Fruit fly (Drosophila melanogaster) whole organism, wandering third instar larva: Measurements from ENCODE around the gene CG14207.

ENCODE experiments used
- CG32264 ChIP-seq: fragments of 200-800 bp; sonication (Bioruptor generic); optimal IDR thresholded peaks from 2 replicates; lab custom pipeline; 2016; ENCODE audit warnings: missing biosample characterization, missing genetic modification characterization
- CG9705 ChIP-seq: fragments of 200-800 bp; sonication (Bioruptor generic); optimal IDR thresholded peaks from 2 replicates; lab custom pipeline; 2018; ENCODE audit warnings: missing biosample characterization, mild to moderate bottlenecking, missing genetic modification characterization
- CrebA ChIP-seq: fragments of 200-800 bp; sonication (Bioruptor generic); optimal IDR thresholded peaks from 2 replicates; lab custom pipeline; 2016; ENCODE audit warnings: missing biosample characterization, mild to moderate bottlenecking, missing genetic modification characterization, borderline replicate concordance
- Dfd ChIP-seq: fragments of >200 bp; optimal IDR thresholded peaks from 2 replicates; lab custom pipeline; 2017; ENCODE audit warnings: missing biosample characterization, missing genetic modification characterization
- GATAd ChIP-seq: sonication (Bioruptor generic); optimal IDR thresholded peaks from 2 replicates; lab custom pipeline; 2016; ENCODE audit warnings: missing biosample characterization, missing genetic modification characterization
- HLH106 ChIP-seq: fragments of 200-800 bp; optimal IDR thresholded peaks from 3 replicates; lab custom pipeline; 2019; ENCODE audit warnings: missing biosample characterization, mild to moderate bottlenecking, missing genetic modification characterization, moderate library complexity
- Hnf4 ChIP-seq: fragments of 200-800 bp; sonication (Bioruptor generic); optimal IDR thresholded peaks from 2 replicates; lab custom pipeline; 2016; ENCODE audit warnings: missing biosample characterization, mild to moderate bottlenecking, missing genetic modification characterization
- Hr78 ChIP-seq: fragments of >200 bp; optimal IDR thresholded peaks from 2 replicates; lab custom pipeline; 2017; ENCODE audit warnings: missing biosample characterization, missing genetic modification characterization
- Hr83 ChIP-seq: fragments of 200-300 bp; sonication (Bioruptor generic); optimal IDR thresholded peaks from 2 replicates; lab custom pipeline; 2016; ENCODE audit warnings: missing biosample characterization, mild to moderate bottlenecking, missing genetic modification characterization, moderate library complexity; ENCODE audit not compliant: poor library complexity, severe bottlenecking
- Jra ChIP-seq: sonication (Bioruptor generic); optimal IDR thresholded peaks from 2 replicates; lab custom pipeline; 2016; ENCODE audit warnings: missing biosample characterization, missing genetic modification characterization
- Mio ChIP-seq: sonication (Bioruptor generic); optimal IDR thresholded peaks from 2 replicates; lab custom pipeline; 2016; ENCODE audit warnings: missing biosample characterization, missing genetic modification characterization
- Myc ChIP-seq: fragments of >200 bp; optimal IDR thresholded peaks from 2 replicates; lab custom pipeline; 2017
- N ChIP-seq: fragments of >200 bp; optimal IDR thresholded peaks from 2 replicates; lab custom pipeline; 2018; ENCODE audit warnings: missing biosample characterization, missing external identifiers, missing genetic modification characterization
- OdsH ChIP-seq: fragments of 200-800 bp; sonication (Bioruptor generic); optimal IDR thresholded peaks from 2 replicates; lab custom pipeline; 2016; ENCODE audit warnings: missing biosample characterization, mild to moderate bottlenecking, missing genetic modification characterization
- Rel ChIP-seq, 2 experiments: fragments of 200-800 bp; sonication (Bioruptor generic) in 1 of 2; optimal IDR thresholded peaks; 2 replicates in 1 of 2; 3 replicates in 1 of 2; lab custom pipeline; 2016 to 2019; ENCODE audit warnings: mild to moderate bottlenecking in 2 of 2, missing biosample characterization in 2 of 2, missing genetic modification characterization in 2 of 2, moderate library complexity in 1 of 2
- Sp1 ChIP-seq: fragments of 200-800 bp; sonication (Bioruptor generic); optimal IDR thresholded peaks from 3 replicates; lab custom pipeline; 2019; ENCODE audit warnings: missing biosample characterization, mild to moderate bottlenecking, missing genetic modification characterization, moderate library complexity
- Vsx2 ChIP-seq: fragments of 200-300, 225-300 bp; sonication (Bioruptor generic); optimal IDR thresholded peaks from 2 replicates; lab custom pipeline; 2018; ENCODE audit warnings: missing biosample characterization, missing genetic modification characterization; ENCODE audit not compliant: partially characterized antibody
- br ChIP-seq: fragments of 200-800 bp; sonication (Bioruptor generic); optimal IDR thresholded peaks from 2 replicates; lab custom pipeline; 2016; ENCODE audit warnings: missing biosample characterization, missing genetic modification characterization
- brk ChIP-seq: fragments of 200-800 bp; sonication (Bioruptor generic); optimal IDR thresholded peaks from 2 replicates; lab custom pipeline; 2016; ENCODE audit warnings: missing biosample characterization, mild to moderate bottlenecking, missing genetic modification characterization
- dl ChIP-seq, 2 experiments: fragments of 175-275, 200-275 bp in 1 of 2; fragments of 200-275 bp in 1 of 2; sonication (Bioruptor generic); optimal IDR thresholded peaks; lab custom pipeline; 2018; ENCODE audit warnings: mild to moderate bottlenecking in 2 of 2, missing biosample characterization in 2 of 2, missing genetic modification characterization in 2 of 2, moderate library complexity in 2 of 2; ENCODE audit not compliant: partially characterized antibody in 2 of 2, insufficient read depth in 1 of 2
- dmrt93B ChIP-seq: fragments of 200-800 bp; sonication (Bioruptor generic); optimal IDR thresholded peaks from 2 replicates; lab custom pipeline; 2018; ENCODE audit warnings: missing biosample characterization, mild to moderate bottlenecking, missing genetic modification characterization
- dsf ChIP-seq: sonication (Bioruptor generic); optimal IDR thresholded peaks from 2 replicates; lab custom pipeline; 2016; ENCODE audit warnings: missing biosample characterization, missing genetic modification characterization, borderline replicate concordance
- ey ChIP-seq: fragments of 200-800 bp; sonication (Bioruptor generic); optimal IDR thresholded peaks from 2 replicates; lab custom pipeline; 2016; ENCODE audit warnings: missing biosample characterization, missing genetic modification characterization
- foxo ChIP-seq, 2 experiments: fragments of 200-800 bp; sonication (Bioruptor generic); optimal IDR thresholded peaks; 2 replicates in 1 of 2; 3 replicates in 1 of 2; lab custom pipeline; 2016 to 2017; ENCODE audit warnings: missing biosample characterization in 2 of 2, missing genetic modification characterization in 2 of 2
- jim ChIP-seq: fragments of 175-275, 200-325 bp; sonication (Bioruptor generic); optimal IDR thresholded peaks from 2 replicates; lab custom pipeline; 2016; ENCODE audit warnings: missing biosample characterization, mild to moderate bottlenecking, missing genetic modification characterization
- pan ChIP-seq: fragments of >200 bp; optimal IDR thresholded peaks from 2 replicates; lab custom pipeline; 2017
- psq ChIP-seq: fragments of 200-800 bp; sonication (Bioruptor generic); optimal IDR thresholded peaks from 3 replicates; lab custom pipeline; 2017; ENCODE audit warnings: missing biosample characterization, mild to moderate bottlenecking, missing genetic modification characterization, moderate library complexity
- sage ChIP-seq: fragments of 200-800 bp; sonication (Bioruptor generic); optimal IDR thresholded peaks from 2 replicates; lab custom pipeline; 2016; ENCODE audit warnings: missing biosample characterization, mild to moderate bottlenecking, missing genetic modification characterization
- sv ChIP-seq: fragments of 200-800 bp; sonication (Bioruptor generic); optimal IDR thresholded peaks from 3 replicates; lab custom pipeline; 2016; ENCODE audit warnings: missing biosample characterization, missing genetic modification characterization
- tai ChIP-seq: sonication (Bioruptor generic); optimal IDR thresholded peaks from 2 replicates; lab custom pipeline; 2016; ENCODE audit warnings: missing biosample characterization, missing genetic modification characterization
- usp ChIP-seq: fragments of >200 bp; optimal IDR thresholded peaks from 2 replicates; lab custom pipeline; 2017; ENCODE audit warnings: missing biosample characterization, missing genetic modification characterization
- woc ChIP-seq: sonication (Bioruptor generic); optimal IDR thresholded peaks from 2 replicates; lab custom pipeline; 2016; ENCODE audit warnings: missing biosample characterization, mild to moderate bottlenecking, missing genetic modification characterization

CG14207 gene

dm6 chrX:19590579-19590978 lies 14.4 kb upstream of the CG14207 start:
- TF ChIP-seq psq (GFP tag; lab: Kevin White, UChicago) (no peak), dl (GFP tag; optimal IDR thresholded peaks at IDR 0.05; lab: Kevin White, UChicago; ENCODE audit: insufficient read depth in 1 of 2, partially characterized antibody in 2 of 2) (no peak), Hr78 (GFP tag; lab: Kevin White, UChicago) (no peak), usp (GFP tag; lab: Kevin White, UChicago) (no peak), sage (GFP tag; lab: Kevin White, UChicago) (no peak), CG9705 (GFP tag; lab: Kevin White, UChicago) (no peak), OdsH (GFP tag; lab: Kevin White, UChicago) (no peak), sv (no peak), HLH106 (tag; lab: Kevin White, UChicago) (no peak), Hnf4 (GFP tag; lab: Kevin White, UChicago) (no peak), Sp1 (no peak), br (no peak), CrebA (GFP tag; lab: Kevin White, UChicago) (no peak), Vsx2 (GFP tag; lab: Kevin White, UChicago) (no peak), Myc (lab: Kevin White, UChicago) (no peak), pan (lab: Kevin White, UChicago) (no peak), tai (GFP tag; lab: Kevin White, UChicago) (no peak), jim (no peak), CG32264 (GFP tag; lab: Kevin White, UChicago) (no peak), Mio (GFP tag; lab: Kevin White, UChicago) (no peak)

- TF ChIP-seq HLH106 (tag; lab: Kevin White, UChicago) (no peak), CG32264 (GFP tag; lab: Kevin White, UChicago) (no peak), dmrt93B (GFP tag; lab: Kevin White, UChicago) (no peak), sage (GFP tag; lab: Kevin White, UChicago) (no peak), brk (GFP tag; lab: Kevin White, UChicago) (no peak), Dfd (GFP tag; lab: Kevin White, UChicago) (no peak), CrebA (GFP tag; lab: Kevin White, UChicago) (no peak), foxo (GFP tag; optimal IDR thresholded peaks at IDR 0.05; lab: Kevin White, UChicago) (no peak), N (GFP tag; lab: Kevin White, UChicago) (no peak), br (no peak), Hr83 (GFP tag; lab: Kevin White, UChicago) (no peak), Mio (GFP tag; lab: Kevin White, UChicago) (no peak), Myc (lab: Kevin White, UChicago) (no peak), ey (GFP tag; lab: Kevin White, UChicago) (no peak), Sp1 (no peak)
These were observed 12.7 kb upstream of the CG14207 start, which contains the start of gene CG14205 for dm6 chrX:19592309-19592708. CG14205 (plus strand) TSS chrX:19592609.

dm6 chrX:19595862-19596261 lies 9.1 kb upstream of the CG14207 start:
- TF ChIP-seq br (no peak), Rel (GFP tag; optimal IDR thresholded peaks at IDR 0.05; lab: Kevin White, UChicago) (no peak), Rel (tag; optimal IDR thresholded peaks at IDR 0.05; lab: Kevin White, UChicago) (no peak), CrebA (GFP tag; lab: Kevin White, UChicago) (no peak), Sp1 (no peak), Jra (no peak), dsf (GFP tag; lab: Kevin White, UChicago) (no peak), woc (GFP tag; lab: Kevin White, UChicago) (no peak), ey (GFP tag; lab: Kevin White, UChicago) (no peak), Hr78 (GFP tag; lab: Kevin White, UChicago) (no peak), psq (GFP tag; lab: Kevin White, UChicago) (no peak), GATAd (GFP tag; lab: Kevin White, UChicago) (no peak), OdsH (GFP tag; lab: Kevin White, UChicago) (no peak), usp (GFP tag; lab: Kevin White, UChicago) (no peak), dmrt93B (GFP tag; lab: Kevin White, UChicago) (no peak), foxo (GFP tag; optimal IDR thresholded peaks at IDR 0.05; lab: Kevin White, UChicago) (no peak)
